Worm (Caenorhabditis elegans): ENCODE results near the gene klo-2.

- TF ChIP-seq nhr-77 (tag; optimal IDR thresholded peaks at IDR 0.05) (no peak), nhr-237 (tag; optimal IDR thresholded peaks at IDR 0.05) (no peak), R02D3.7 (tag; optimal IDR thresholded peaks at IDR 0.05) (no peak), lin-39 (tag; optimal IDR thresholded peaks at IDR 0.05) (no peak), aly-2 (tag; optimal IDR thresholded peaks at IDR 0.05) (no peak), egl-27 (tag; optimal IDR thresholded peaks at IDR 0.05) (no peak), ceh-16 (tag; optimal IDR thresholded peaks at IDR 0.05) (no peak), mdl-1 (tag; optimal IDR thresholded peaks at IDR 0.05) (no peak), lsy-12 (tag; optimal IDR thresholded peaks at IDR 0.05) (no peak), fkh-10 (GFP tag; optimal IDR thresholded peaks at IDR 0.05) (no peak), elt-2 (tag; optimal IDR thresholded peaks at IDR 0.05) (no peak)
These were observed 41.2 kb downstream of the klo-2 start, which contains the start of gene Y54F10AL.1 for ce11 chrIII:2487046-2487760.
